Worm (Caenorhabditis elegans) whole organism, L3 larva: ENCODE measurements around the gene gad-3.

Source experiments
- ceh-28 ChIP-seq: fragments of 150-350 bp; optimal IDR thresholded peaks from 2 replicates; lab custom pipeline; 2014; ENCODE audit warnings: missing biosample characterization, missing genetic modification reagents, missing genetic modification characterization
- ceh-9 ChIP-seq: sonication (generic microtip); optimal IDR thresholded peaks from 2 replicates; lab custom pipeline; 2018; ENCODE audit warnings: missing biosample characterization, missing genetic modification characterization
- egl-5 ChIP-seq: fragments of 150-350 bp; optimal IDR thresholded peaks from 2 replicates; lab custom pipeline; 2017; ENCODE audit warnings: missing biosample characterization, missing genetic modification reagents, missing genetic modification characterization, inconsistent platforms
- fkh-10 ChIP-seq: sonication (generic microtip); optimal IDR thresholded peaks from 2 replicates; lab custom pipeline; 2017; ENCODE audit warnings: missing biosample characterization, missing genetic modification reagents, missing genetic modification characterization
- hmg-11 ChIP-seq: sonication (generic microtip); optimal IDR thresholded peaks from 2 replicates; lab custom pipeline; 2016; ENCODE audit warnings: missing genetic modification characterization, missing compliant biosample characterization
- lin-15B ChIP-seq: fragments of 150-350 bp; optimal IDR thresholded peaks from 2 replicates; lab custom pipeline; 2014; ENCODE audit warnings: missing biosample characterization, missing genetic modification characterization
- lin-39 ChIP-seq: fragments of 150-350 bp; optimal IDR thresholded peaks from 2 replicates; lab custom pipeline; 2018; ENCODE audit warnings: missing biosample characterization, missing genetic modification reagents, missing genetic modification characterization
- nhr-25 ChIP-seq: sonication (generic microtip); optimal IDR thresholded peaks from 2 replicates; lab custom pipeline; 2017; ENCODE audit warnings: missing biosample characterization, missing genetic modification characterization
- nhr-28 ChIP-seq: fragments of 150-350 bp; optimal IDR thresholded peaks from 2 replicates; lab custom pipeline; 2014; ENCODE audit warnings: missing biosample characterization, missing genetic modification characterization

ce11 chrV:9125345-9125744, 47.5 kb downstream of the gad-3 start, which contains the start of gene F21C10.5:
- TF ChIP-seq nhr-28 (tag; lab: Kevin White, UChicago) (no peak), hmg-11 (tag; lab: Kevin White, UChicago) (no peak), nhr-25 (no peak), lin-39 (tag; lab: Kevin White, UChicago) (no peak), fkh-10 (GFP tag; lab: Kevin White, UChicago) (no peak), ceh-9 (tag; lab: Kevin White, UChicago) (no peak), lin-15B (no peak), ceh-28 (no peak), egl-5 (tag; lab: Kevin White, UChicago) (no peak)
